Worm (Caenorhabditis elegans) whole organism, L4 larva: ENCODE results near the gene pqn-42.

Source experiments
- F10B5.3 ChIP-seq: sonication (generic microtip); optimal IDR thresholded peaks from 2 replicates; lab custom pipeline; 2016; ENCODE audit warnings: mild to moderate bottlenecking, missing genetic modification characterization, missing compliant biosample characterization
- T20F7.1 ChIP-seq: fragments of 200-800 bp; sonication (Bioruptor generic); optimal IDR thresholded peaks from 2 replicates; lab custom pipeline; 2018; ENCODE audit warnings: mild to moderate bottlenecking, missing genetic modification characterization, missing compliant biosample characterization
- Y48G9A.11 ChIP-seq: fragments of 200-800 bp; sonication (Bioruptor generic); IDR thresholded peaks from 2 replicates; pipeline ENCODE4 v1.3.6; 2022; ENCODE audit warnings: missing genetic modification reagents, missing genetic modification characterization, missing compliant biosample characterization
- ZK337.2 ChIP-seq: fragments of 200-800 bp; sonication (Bioruptor generic); IDR thresholded peaks from 2 replicates; pipeline ENCODE4 v1.3.6; 2022; ENCODE audit warnings: missing genetic modification reagents, missing genetic modification characterization, missing compliant biosample characterization
- aha-1 ChIP-seq: fragments of 150-350 bp; peaks from one replicate; lab custom pipeline; 2014; ENCODE audit warnings: missing biosample characterization, missing genetic modification characterization
- aly-2 ChIP-seq: sonication (generic microtip); optimal IDR thresholded peaks from 2 replicates; lab custom pipeline; 2018; ENCODE audit warnings: missing biosample characterization, missing genetic modification characterization
- arid-1 ChIP-seq: fragments of 200-800 bp; sonication (Bioruptor generic); conservative IDR thresholded peaks from 2 replicates; pipeline ENCODE4 v1.3.6; 2022; ENCODE audit warnings: missing genetic modification reagents, missing genetic modification characterization, missing compliant biosample characterization
- ceh-32 ChIP-seq: sonication (generic microtip); optimal IDR thresholded peaks from 2 replicates; lab custom pipeline; 2016; ENCODE audit warnings: mild to moderate bottlenecking, missing genetic modification characterization, missing compliant biosample characterization; ENCODE audit not compliant: poor library complexity
- ceh-44 ChIP-seq: fragments of 200-800 bp; sonication (Bioruptor generic); IDR thresholded peaks from 2 replicates; pipeline ENCODE4 v1.3.6; 2022; ENCODE audit warnings: missing genetic modification reagents, missing genetic modification characterization, missing compliant biosample characterization
- ceh-62 ChIP-seq: sonication (generic microtip); optimal IDR thresholded peaks from 2 replicates; lab custom pipeline; 2017; ENCODE audit warnings: missing biosample characterization, missing genetic modification characterization
- ces-1 ChIP-seq: fragments of 150-350 bp; sonication (generic microtip); optimal IDR thresholded peaks from 4 replicates; lab custom pipeline; 2014; ENCODE audit warnings: missing biosample characterization, missing genetic modification reagents, missing genetic modification characterization
- ctbp-1 ChIP-seq: fragments of 200-800 bp; sonication (Bioruptor generic); IDR thresholded peaks from 2 replicates; pipeline ENCODE4 v1.3.6; 2022; ENCODE audit warnings: missing genetic modification reagents, missing genetic modification characterization, missing compliant biosample characterization
- daf-12 ChIP-seq: fragments of 150-350 bp; optimal IDR thresholded peaks from 2 replicates; lab custom pipeline; 2014; ENCODE audit warnings: missing biosample characterization, missing genetic modification reagents, missing genetic modification characterization
- daf-16 ChIP-seq, 3 experiments: sonication (generic microtip); optimal IDR thresholded peaks; 2 replicates each; lab custom pipeline; 2016 to 2017; ENCODE audit warnings: missing genetic modification characterization in 3 of 3, missing genetic modification reagents in 3 of 3, mild to moderate bottlenecking in 2 of 3, missing compliant biosample characterization in 2 of 3, missing biosample characterization in 1 of 3, moderate library complexity in 1 of 3
- daf-19 ChIP-seq: fragments of 200-800 bp; sonication (Bioruptor generic); conservative IDR thresholded peaks from 2 replicates; pipeline ENCODE4 v1.3.6; 2022; ENCODE audit warnings: missing genetic modification characterization, missing compliant biosample characterization
- dpl-1 ChIP-seq: fragments of 150-350 bp; optimal IDR thresholded peaks from 2 replicates; lab custom pipeline; 2014; ENCODE audit warnings: missing biosample characterization, missing genetic modification reagents, missing genetic modification characterization
- dve-1 ChIP-seq: sonication (generic microtip); optimal IDR thresholded peaks from 2 replicates; lab custom pipeline; 2017; ENCODE audit warnings: antibody characterized with exemption, mild to moderate bottlenecking, missing genetic modification characterization, missing compliant biosample characterization; ENCODE audit not compliant: insufficient read depth
- gei-8 ChIP-seq: fragments of 200-800 bp; sonication (Bioruptor generic); optimal IDR thresholded peaks from 2 replicates; lab custom pipeline; 2018; ENCODE audit warnings: mild to moderate bottlenecking, missing genetic modification characterization, missing compliant biosample characterization
- hif-1 ChIP-seq, 2 experiments: sonication (generic microtip); optimal IDR thresholded peaks; 2 replicates each; lab custom pipeline; 2016 to 2017; ENCODE audit warnings: missing compliant biosample characterization in 2 of 2, missing genetic modification characterization in 2 of 2, missing genetic modification reagents in 2 of 2, missing genotype in 2 of 2, mild to moderate bottlenecking in 1 of 2
- hlh-30 ChIP-seq: sonication (generic microtip); optimal IDR thresholded peaks from 2 replicates; lab custom pipeline; 2017; ENCODE audit warnings: antibody characterized with exemption, mild to moderate bottlenecking, missing genetic modification characterization, missing compliant biosample characterization; ENCODE audit not compliant: insufficient read depth
- hmg-1.1 ChIP-seq: fragments of 200-800 bp; sonication (Bioruptor generic); IDR thresholded peaks from 2 replicates; pipeline ENCODE4 v1.3.6; 2022; ENCODE audit warnings: missing genetic modification reagents, missing genetic modification characterization, missing compliant biosample characterization
- jun-1 ChIP-seq: fragments of 150-350 bp; optimal IDR thresholded peaks from 2 replicates; lab custom pipeline; 2014; ENCODE audit warnings: missing biosample characterization, missing genetic modification reagents, missing genetic modification characterization
- lin-1 ChIP-seq: fragments of 200-800 bp; sonication (Bioruptor generic); IDR thresholded peaks from 2 replicates; pipeline ENCODE4 v1.3.6; 2022; ENCODE audit warnings: missing genetic modification reagents, missing genetic modification characterization, missing compliant biosample characterization
- lin-29 ChIP-seq: fragments of 200-800 bp; sonication (Bioruptor generic); IDR thresholded peaks from 2 replicates; pipeline ENCODE4 v1.3.6; 2022; ENCODE audit warnings: missing genetic modification reagents, missing genetic modification characterization, missing compliant biosample characterization
- lin-38 ChIP-seq: fragments of 200-800 bp; sonication (Bioruptor generic); IDR thresholded peaks from 2 replicates; pipeline ENCODE4 v1.3.6; 2022; ENCODE audit warnings: missing genetic modification reagents, missing genetic modification characterization, missing compliant biosample characterization
- lin-39 ChIP-seq: fragments of 150-350 bp; optimal IDR thresholded peaks from 2 replicates; lab custom pipeline; 2014; ENCODE audit warnings: missing biosample characterization, missing genetic modification reagents, missing genetic modification characterization
- lsy-2 ChIP-seq, 2 experiments: fragments of 150-350 bp in 1 of 2; sonication (generic microtip) in 1 of 2; optimal IDR thresholded peaks; 2 replicates each; lab custom pipeline; 2014 to 2017; ENCODE audit warnings: missing biosample characterization in 2 of 2, missing genetic modification characterization in 2 of 2
- madf-9 ChIP-seq: fragments of 200-800 bp; sonication (Bioruptor generic); conservative IDR thresholded peaks from 2 replicates; pipeline ENCODE4 v1.3.6; 2022; ENCODE audit warnings: missing genetic modification reagents, missing genetic modification characterization, missing compliant biosample characterization
- mdl-1 ChIP-seq, 2 experiments: fragments of 150-350 bp in 1 of 2; sonication (generic microtip) in 1 of 2; optimal IDR thresholded peaks; 2 replicates each; lab custom pipeline; 2014 to 2017; ENCODE audit warnings: missing biosample characterization in 2 of 2, missing genetic modification characterization in 2 of 2
- mdt-29 ChIP-seq: fragments of 200-800 bp; sonication (Bioruptor generic); IDR thresholded peaks from 2 replicates; pipeline ENCODE4 v1.3.6; 2022; ENCODE audit warnings: missing genetic modification reagents, missing genetic modification characterization, missing compliant biosample characterization
- mep-1 ChIP-seq: fragments of 150-350 bp; sonication (generic microtip); optimal IDR thresholded peaks from 3 replicates; lab custom pipeline; 2014; ENCODE audit warnings: missing biosample characterization, missing genetic modification characterization
- mes-2 ChIP-seq: sonication (generic microtip); optimal IDR thresholded peaks from 2 replicates; lab custom pipeline; 2016; ENCODE audit warnings: missing genotype, mild to moderate bottlenecking, missing genetic modification characterization, missing compliant biosample characterization; ENCODE audit not compliant: poor library complexity, severe bottlenecking
- mxl-2 ChIP-seq: fragments of 200-800 bp; sonication (Bioruptor generic); conservative IDR thresholded peaks from 2 replicates; pipeline ENCODE4 v1.3.6; 2022; ENCODE audit warnings: missing genetic modification reagents, missing genetic modification characterization, missing compliant biosample characterization
- mxl-3 ChIP-seq: fragments of 200-800 bp; sonication (Bioruptor generic); optimal IDR thresholded peaks from 2 replicates; lab custom pipeline; 2018; ENCODE audit warnings: mild to moderate bottlenecking, missing genetic modification characterization, missing compliant biosample characterization
- nhr-10 ChIP-seq: fragments of 150-350 bp; optimal IDR thresholded peaks from 2 replicates; lab custom pipeline; 2014; ENCODE audit warnings: missing biosample characterization, missing genetic modification characterization
- nhr-111 ChIP-seq: fragments of 200-800 bp; sonication (Bioruptor generic); optimal IDR thresholded peaks from 2 replicates; lab custom pipeline; 2018; ENCODE audit warnings: mild to moderate bottlenecking, missing genetic modification characterization, missing compliant biosample characterization
- nhr-25 ChIP-seq: sonication (generic microtip); optimal IDR thresholded peaks from 2 replicates; lab custom pipeline; 2017; ENCODE audit warnings: missing genetic modification characterization, mild to moderate bottlenecking, missing compliant biosample characterization, antibody characterized with exemption, moderate library complexity, borderline replicate concordance; ENCODE audit not compliant: insufficient read depth
- pha-4 ChIP-seq, 2 experiments: fragments of 150-350 bp in 1 of 2; fragments of 200-800 bp in 1 of 2; sonication (Bioruptor generic) in 1 of 2; IDR thresholded peaks in 1 of 2; optimal IDR thresholded peaks in 1 of 2; 2 replicates each; pipeline versions ENCODE4 v1.3.6 to Lab custom; 2014 to 2022; ENCODE audit warnings: missing genetic modification characterization in 2 of 2, missing genetic modification reagents in 2 of 2, missing biosample characterization in 1 of 2, missing compliant biosample characterization in 1 of 2
- pqm-1 ChIP-seq: sonication (generic microtip); optimal IDR thresholded peaks from 2 replicates; lab custom pipeline; 2017; ENCODE audit warnings: missing biosample characterization, missing genetic modification characterization
- rbr-2 ChIP-seq: sonication (generic microtip); optimal IDR thresholded peaks from 2 replicates; lab custom pipeline; 2016; ENCODE audit warnings: missing genotype, missing genetic modification characterization, missing compliant biosample characterization
- skn-1 ChIP-seq: fragments of 150-350 bp; optimal IDR thresholded peaks from 2 replicates; lab custom pipeline; 2014; ENCODE audit warnings: missing biosample characterization, missing genetic modification characterization
- snpc-4 ChIP-seq: fragments of 150-350 bp; optimal IDR thresholded peaks from 2 replicates; lab custom pipeline; 2014; ENCODE audit warnings: missing biosample characterization, missing genetic modification characterization
- spr-1 ChIP-seq: sonication (generic microtip); optimal IDR thresholded peaks from 2 replicates; lab custom pipeline; 2016; ENCODE audit warnings: mild to moderate bottlenecking, missing genetic modification characterization, missing compliant biosample characterization
- tag-97 ChIP-seq: fragments of 200-800 bp; sonication (Bioruptor generic); IDR thresholded peaks from 2 replicates; pipeline ENCODE4 v1.3.6; 2022; ENCODE audit warnings: missing genetic modification characterization, missing compliant biosample characterization
- tra-1 ChIP-seq: fragments of 200-800 bp; sonication (Bioruptor generic); IDR thresholded peaks from 2 replicates; pipeline ENCODE4 v1.3.6; 2022; ENCODE audit warnings: missing genetic modification reagents, missing genetic modification characterization, missing compliant biosample characterization
- unc-130 ChIP-seq: sonication (generic microtip); optimal IDR thresholded peaks from 2 replicates; lab custom pipeline; 2016; ENCODE audit warnings: missing genetic modification reagents, missing genetic modification characterization, missing compliant biosample characterization
- unc-62 ChIP-seq, 3 experiments: fragments of 150-350 bp in 1 of 3; sonication (generic microtip); optimal IDR thresholded peaks in 2 of 3; peaks in 1 of 3; 1 replicate in 1 of 3; 2 replicates in 2 of 3; lab custom pipeline; 2014 to 2017; ENCODE audit warnings: missing biosample characterization in 3 of 3, missing genetic modification characterization in 3 of 3, missing genetic modification reagents in 3 of 3, missing genotype in 1 of 3
- zag-1 ChIP-seq: fragments of 150-350 bp; optimal IDR thresholded peaks from 2 replicates; lab custom pipeline; 2014; ENCODE audit warnings: missing biosample characterization, missing genetic modification characterization
- zip-11 ChIP-seq: fragments of 200-800 bp; sonication (Bioruptor generic); IDR thresholded peaks from 2 replicates; pipeline ENCODE4 v1.3.6; 2022; ENCODE audit warnings: missing genetic modification characterization, missing compliant biosample characterization

pqn-42 gene

DNA sequence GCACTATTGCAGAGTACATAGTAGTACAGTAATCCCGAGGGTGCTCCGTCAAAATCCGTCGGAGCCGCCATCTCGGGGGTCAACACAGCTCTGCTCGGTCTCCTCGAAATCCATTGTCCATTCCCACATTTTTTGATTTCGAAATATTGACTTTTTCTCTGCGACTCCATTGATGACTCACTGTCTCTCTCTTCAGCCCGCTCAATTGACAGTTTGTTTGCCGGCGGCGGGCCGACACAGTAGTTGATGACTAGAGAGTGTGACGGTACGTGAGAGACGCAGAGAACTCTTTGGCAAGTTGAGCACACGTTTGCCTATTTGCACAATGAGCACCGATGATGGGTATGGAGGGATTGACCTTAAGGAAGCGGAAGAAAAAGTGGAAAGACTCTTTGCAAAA is 4.0 kb downstream of the pqn-42 start (continued):
- TF ChIP-seq hif-1 (tag; optimal IDR thresholded peaks at IDR 0.05; lab: Kevin White, UChicago) (no peak), arid-1 (no peak), daf-16 (GFP tag; optimal IDR thresholded peaks at IDR 0.05; lab: Kevin White, UChicago) (no peak), daf-16 (tag; optimal IDR thresholded peaks at IDR 0.05; lab: Kevin White, UChicago) (peak; percentile 77), nhr-10 (tag; lab: Kevin White, UChicago) (no peak), F10B5.3 (tag; lab: Kevin White, UChicago) (no peak), lin-29 (GFP tag; lab: Robert Waterston, UW) (no peak), spr-1 (tag; lab: Kevin White, UChicago) (no peak), gei-8 (GFP tag; lab: Kevin White, UChicago) (no peak), lin-39 (tag; lab: Kevin White, UChicago) (no peak), ceh-32 (no peak), daf-12 (tag; lab: Kevin White, UChicago) (no peak), snpc-4 (tag; lab: Kevin White, UChicago) (no peak), mdt-29 (GFP tag; lab: Robert Waterston, UW) (no peak), ces-1 (GFP tag; lab: Kevin White, UChicago) (no peak), mxl-3 (GFP tag; lab: Kevin White, UChicago) (peak; percentile 28), jun-1 (no peak), zag-1 (tag; lab: Kevin White, UChicago) (no peak), pha-4 (GFP tag; IDR thresholded peaks at IDR 0.05; lab: Robert Waterston, UW) (no peak; the same call in 1 of the 2 replicates), pha-4 (tag; optimal IDR thresholded peaks at IDR 0.05; lab: Kevin White, UChicago) (peak; percentile 34), rbr-2 (no peak), nhr-25 (no peak), Y48G9A.11 (no peak), hlh-30 (peak; percentile 53), mxl-2 (GFP tag; lab: Robert Waterston, UW) (no peak), aha-1 (tag; lab: Kevin White, UChicago) (no peak), ctbp-1 (GFP tag; lab: Robert Waterston, UW) (no peak), dve-1 (tag; lab: Kevin White, UChicago) (peak; percentile 62), dpl-1 (GFP tag; lab: Kevin White, UChicago) (peak; percentile 9), lin-1 (GFP tag; lab: Robert Waterston, UW) (peak; percentile 66; the same call in 1 of the 2 replicates), hmg-1.1 (GFP tag; lab: Robert Waterston, UW) (no peak; the same call in 1 of the 2 replicates), mdl-1 (tag; optimal IDR thresholded peaks at IDR 0.05; lab: Kevin White, UChicago) (no peak), ceh-44 (GFP tag; lab: Robert Waterston, UW) (no peak), tag-97 (GFP tag; lab: Robert Waterston, UW) (no peak), ceh-62 (tag; lab: Kevin White, UChicago) (no peak), pqm-1 (peak; percentile 72), madf-9 (GFP tag; lab: Robert Waterston, UW) (no peak), unc-62 (GFP tag; optimal IDR thresholded peaks at IDR 0.05 in 1 of 2; lab: Kevin White, UChicago) (no peak), unc-62 (tag; optimal IDR thresholded peaks at IDR 0.05; lab: Kevin White, UChicago) (no peak), lin-38 (GFP tag; lab: Robert Waterston, UW) (no peak), zip-11 (GFP tag; lab: Robert Waterston, UW) (no peak), aly-2 (no peak), unc-130 (GFP tag; lab: Kevin White, UChicago) (no peak), T20F7.1 (GFP tag; lab: Kevin White, UChicago) (no peak), nhr-111 (GFP tag; lab: Kevin White, UChicago) (no peak), ZK337.2 (GFP tag; lab: Robert Waterston, UW) (no peak), mep-1 (peak; percentile 52), mes-2 (tag; lab: Kevin White, UChicago) (peak; percentile 12), tra-1 (GFP tag; lab: Robert Waterston, UW) (no peak), lsy-2 (tag; optimal IDR thresholded peaks at IDR 0.05; lab: Kevin White, UChicago) (peak in 1 of 2 experiments; percentile 24), daf-19 (GFP tag; lab: Robert Waterston, UW) (no peak), skn-1 (tag; lab: Kevin White, UChicago) (no peak)
